Fruit fly (Drosophila melanogaster) whole organism, embryonic: Measurements from ENCODE around the gene mRpL28.
A peak's percentile ranks its signal among the peaks of the same experiment; 100 is the strongest.

Experiments used
- Atf3 ChIP-seq: fragments of 200-800 bp; sonication (Bioruptor generic); optimal IDR thresholded peaks from 3 replicates; lab custom pipeline; 2016; ENCODE audit warnings: missing biosample characterization, missing genetic modification characterization
- Atf6 ChIP-seq: fragments of 200-800 bp; sonication (Bioruptor generic); IDR thresholded peaks from 2 replicates; pipeline ENCODE4 v1.3.6; 2022; ENCODE audit warnings: missing biosample characterization, missing genetic modification characterization
- Blimp-1 ChIP-seq: fragments of 200-800 bp; sonication (Bioruptor generic); optimal IDR thresholded peaks from 3 replicates; lab custom pipeline; 2018; ENCODE audit warnings: missing biosample characterization, missing genetic modification characterization, mild to moderate bottlenecking, moderate library complexity, missing genetic modification reagents
- CG11398 ChIP-seq: fragments of 200-800 bp; sonication (Bioruptor generic); optimal IDR thresholded peaks from 2 replicates; lab custom pipeline; 2016; ENCODE audit warnings: missing biosample characterization, missing genetic modification characterization
- CG12744 ChIP-seq: fragments of 200-800 bp; sonication (Bioruptor generic); optimal IDR thresholded peaks from 2 replicates; lab custom pipeline; 2016; ENCODE audit warnings: missing biosample characterization, missing genetic modification characterization
- CG13296 ChIP-seq: fragments of 200-800 bp; sonication (Bioruptor generic); optimal IDR thresholded peaks from 3 replicates; lab custom pipeline; 2018; ENCODE audit warnings: missing biosample characterization, mild to moderate bottlenecking, missing genetic modification characterization
- CG17912 ChIP-seq: fragments of 200-800 bp; sonication (Bioruptor generic); optimal IDR thresholded peaks from 2 replicates; lab custom pipeline; 2018; ENCODE audit warnings: missing biosample characterization, mild to moderate bottlenecking, missing genetic modification characterization
- CG18764 ChIP-seq: fragments of 200-800 bp; sonication (Bioruptor generic); optimal IDR thresholded peaks from 3 replicates; lab custom pipeline; 2016; ENCODE audit warnings: missing biosample characterization, missing genetic modification characterization
- CG2202 ChIP-seq: fragments of 200-800 bp; sonication (Bioruptor generic); optimal IDR thresholded peaks from 2 replicates; lab custom pipeline; 2018; ENCODE audit warnings: missing biosample characterization, mild to moderate bottlenecking, missing genetic modification characterization
- CG3838 ChIP-seq: fragments of 200-800 bp; sonication (Bioruptor generic); optimal IDR thresholded peaks from 3 replicates; lab custom pipeline; 2016; ENCODE audit warnings: missing biosample characterization, missing genetic modification characterization
- CG4707 ChIP-seq: fragments of 200-800 bp; sonication (Bioruptor generic); optimal IDR thresholded peaks from 2 replicates; lab custom pipeline; 2018; ENCODE audit warnings: missing biosample characterization, mild to moderate bottlenecking, missing genetic modification characterization, moderate library complexity
- CG6791 ChIP-seq: fragments of 200-800 bp; sonication (Bioruptor generic); IDR thresholded peaks from 3 replicates; pipeline ENCODE4 v1.3.6; 2022; ENCODE audit warnings: missing biosample characterization, missing genetic modification characterization; ENCODE audit not compliant: partially characterized antibody
- CG8478 ChIP-seq: fragments of >200 bp; optimal IDR thresholded peaks from 2 replicates; lab custom pipeline; 2018
- CG9609 ChIP-seq: fragments of 200-800 bp; sonication (Bioruptor generic); optimal IDR thresholded peaks from 3 replicates; lab custom pipeline; 2016; ENCODE audit warnings: missing biosample characterization, missing genetic modification characterization
- CG9727 ChIP-seq: fragments of 200-800 bp; sonication (Bioruptor generic); optimal IDR thresholded peaks from 3 replicates; lab custom pipeline; 2017; ENCODE audit warnings: missing biosample characterization, mild to moderate bottlenecking, missing genetic modification characterization
- CG9817 ChIP-seq: fragments of 200-800 bp; sonication (Bioruptor generic); optimal IDR thresholded peaks from 2 replicates; lab custom pipeline; 2018; ENCODE audit warnings: missing biosample characterization, mild to moderate bottlenecking, missing genetic modification characterization, moderate library complexity
- Fer2 ChIP-seq: fragments of 200-800 bp; sonication (Bioruptor generic); optimal IDR thresholded peaks from 2 replicates; lab custom pipeline; 2018; ENCODE audit warnings: missing biosample characterization, mild to moderate bottlenecking, missing genetic modification characterization, moderate library complexity
- HHEX ChIP-seq: fragments of 200-800 bp; sonication (Bioruptor generic); optimal IDR thresholded peaks from 3 replicates; lab custom pipeline; 2017; ENCODE audit warnings: missing biosample characterization, mild to moderate bottlenecking, missing genetic modification characterization, missing genetic modification reagents
- HLH54F ChIP-seq: fragments of 200-800 bp; sonication (Bioruptor generic); optimal IDR thresholded peaks from 3 replicates; lab custom pipeline; 2016; ENCODE audit warnings: missing biosample characterization, missing genetic modification characterization
- Hsf ChIP-seq: fragments of 200-800 bp; sonication (Bioruptor generic); optimal IDR thresholded peaks from 3 replicates; lab custom pipeline; 2016; ENCODE audit warnings: missing biosample characterization, missing genetic modification characterization
- MESR4 ChIP-seq: fragments of 200-800 bp; sonication (Bioruptor generic); optimal IDR thresholded peaks from 2 replicates; lab custom pipeline; 2018; ENCODE audit warnings: missing biosample characterization, mild to moderate bottlenecking, missing genetic modification characterization, moderate library complexity
- NK7.1 ChIP-seq: fragments of 200-800 bp; sonication (Bioruptor generic); optimal IDR thresholded peaks from 3 replicates; lab custom pipeline; 2016; ENCODE audit warnings: missing biosample characterization, missing genetic modification characterization
- Nf-YC ChIP-seq: fragments of 200-800 bp; optimal IDR thresholded peaks from 3 replicates; lab custom pipeline; 2019; ENCODE audit warnings: missing biosample characterization, mild to moderate bottlenecking, missing genetic modification characterization, moderate library complexity
- NfI ChIP-seq: fragments of 200-800 bp; sonication (Bioruptor generic); optimal IDR thresholded peaks from 3 replicates; lab custom pipeline; 2018; ENCODE audit warnings: missing biosample characterization, mild to moderate bottlenecking, missing genetic modification characterization, moderate library complexity
- Optix ChIP-seq: fragments of 200-800 bp; sonication (Bioruptor generic); IDR thresholded peaks from 3 replicates; pipeline ENCODE4 v1.3.6; 2022; ENCODE audit warnings: missing biosample characterization, missing genetic modification characterization
- Trl ChIP-seq, 3 experiments: fragments of >200 bp in 2 of 3; fragments of 200-800 bp in 1 of 3; sonication (Bioruptor generic) in 1 of 3; optimal IDR thresholded peaks; 2 replicates in 1 of 3; 3 replicates in 2 of 3; lab custom pipeline; 2016 to 2017; ENCODE audit warnings: missing biosample characterization in 1 of 3, missing genetic modification characterization in 1 of 3
- bowl ChIP-seq: fragments of 200-800 bp; sonication (Bioruptor generic); IDR thresholded peaks from 2 replicates; pipeline ENCODE4 v1.3.6; 2022; ENCODE audit warnings: missing biosample characterization, missing genetic modification characterization
- croc ChIP-seq: fragments of 200-800 bp; sonication (Bioruptor generic); conservative IDR thresholded peaks from 3 replicates; pipeline ENCODE4 v1.3.6; 2022; ENCODE audit warnings: missing biosample characterization, missing genetic modification characterization
- ewg ChIP-seq: fragments of 200-800 bp; sonication (Bioruptor generic); optimal IDR thresholded peaks from 3 replicates; lab custom pipeline; 2017; ENCODE audit warnings: mild to moderate bottlenecking, missing biosample characterization, missing genetic modification reagents, missing genetic modification characterization
- fd3F ChIP-seq: fragments of 200-800 bp; sonication (Bioruptor generic); optimal IDR thresholded peaks from 2 replicates; lab custom pipeline; 2018; ENCODE audit warnings: missing biosample characterization, mild to moderate bottlenecking, missing genetic modification characterization, moderate library complexity
- fd64A ChIP-seq: fragments of 200-800 bp; sonication (Bioruptor generic); optimal IDR thresholded peaks from 3 replicates; lab custom pipeline; 2018; ENCODE audit warnings: missing biosample characterization, mild to moderate bottlenecking, missing genetic modification characterization
- jigr1 ChIP-seq: fragments of 200-800 bp; sonication (Bioruptor generic); IDR thresholded peaks from 3 replicates; pipeline ENCODE4 v1.3.6; 2022; ENCODE audit warnings: missing biosample characterization, missing genetic modification characterization
- lilli ChIP-seq: fragments of 200-800 bp; sonication (Bioruptor generic); optimal IDR thresholded peaks from 3 replicates; lab custom pipeline; 2016; ENCODE audit warnings: missing biosample characterization, missing genetic modification characterization
- mirr ChIP-seq: fragments of 200-800 bp; sonication (Bioruptor generic); optimal IDR thresholded peaks from 3 replicates; lab custom pipeline; 2018; ENCODE audit warnings: missing biosample characterization, mild to moderate bottlenecking, missing genetic modification characterization
- onecut ChIP-seq: fragments of 200-800 bp; sonication (Bioruptor generic); IDR thresholded peaks from 2 replicates; pipeline ENCODE4 v1.3.6; 2022; ENCODE audit warnings: missing biosample characterization, missing genetic modification characterization
- ranshi ChIP-seq: fragments of 200-800 bp; sonication (Bioruptor generic); IDR thresholded peaks from 2 replicates; pipeline ENCODE4 v1.3.6; 2022; ENCODE audit warnings: missing biosample characterization, missing genetic modification characterization
- repo ChIP-seq: fragments of 200-800 bp; sonication (Bioruptor generic); optimal IDR thresholded peaks from 2 replicates; lab custom pipeline; 2016; ENCODE audit warnings: missing biosample characterization, missing genetic modification characterization
- ro ChIP-seq: fragments of 200-800 bp; sonication (Bioruptor generic); IDR thresholded peaks from 2 replicates; pipeline ENCODE4 v1.3.6; 2022; ENCODE audit warnings: missing biosample characterization, missing genetic modification characterization
- salm ChIP-seq: fragments of 200-800 bp; sonication (Bioruptor generic); optimal IDR thresholded peaks from 2 replicates; lab custom pipeline; 2018; ENCODE audit warnings: missing biosample characterization, mild to moderate bottlenecking, missing genetic modification characterization
- schlank ChIP-seq: fragments of 200-800 bp; sonication (Bioruptor generic); optimal IDR thresholded peaks from 2 replicates; lab custom pipeline; 2018; ENCODE audit warnings: missing biosample characterization, mild to moderate bottlenecking, missing genetic modification characterization
- scrt ChIP-seq: fragments of 200-800 bp; sonication (Bioruptor generic); optimal IDR thresholded peaks from 2 replicates; lab custom pipeline; 2018; ENCODE audit warnings: missing biosample characterization, mild to moderate bottlenecking, missing genetic modification characterization, moderate library complexity
- seq ChIP-seq: fragments of 200-800 bp; sonication (Bioruptor generic); IDR thresholded peaks from 2 replicates; pipeline ENCODE4 v1.3.6; 2022; ENCODE audit warnings: missing biosample characterization, missing genetic modification characterization
- slp2 ChIP-seq: fragments of 200-800 bp; sonication (Bioruptor generic); optimal IDR thresholded peaks from 2 replicates; lab custom pipeline; 2016; ENCODE audit warnings: missing biosample characterization, missing genetic modification characterization
- ssp ChIP-seq: fragments of 200-800 bp; sonication (Bioruptor generic); IDR thresholded peaks from 2 replicates; pipeline ENCODE4 v1.3.6; 2022; ENCODE audit warnings: missing biosample characterization, missing genetic modification characterization
- stwl ChIP-seq: fragments of 200-800 bp; sonication (Bioruptor generic); optimal IDR thresholded peaks from 3 replicates; lab custom pipeline; 2018; ENCODE audit warnings: missing biosample characterization, mild to moderate bottlenecking, missing genetic modification characterization, moderate library complexity
- tup ChIP-seq: fragments of 200-800 bp; sonication (Bioruptor generic); optimal IDR thresholded peaks from 2 replicates; lab custom pipeline; 2016; ENCODE audit warnings: missing biosample characterization, mild to moderate bottlenecking, missing genetic modification characterization, moderate library complexity
- twi ChIP-seq: fragments of 200-800 bp; optimal IDR thresholded peaks from 2 replicates; lab custom pipeline; 2019; ENCODE audit warnings: missing biosample characterization, mild to moderate bottlenecking, missing genetic modification characterization, moderate library complexity
- usp ChIP-seq: fragments of >200 bp; optimal IDR thresholded peaks from 2 replicates; lab custom pipeline; 2017; ENCODE audit warnings: missing biosample characterization, missing genetic modification characterization
- yki ChIP-seq: fragments of >200 bp; optimal IDR thresholded peaks from 3 replicates; lab custom pipeline; 2018
- zfh1 ChIP-seq: fragments of 200-800 bp; sonication (Bioruptor generic); IDR thresholded peaks from 3 replicates; pipeline ENCODE4 v1.3.6; 2022; ENCODE audit warnings: missing biosample characterization, missing genetic modification characterization

Gene mRpL28

DNA sequence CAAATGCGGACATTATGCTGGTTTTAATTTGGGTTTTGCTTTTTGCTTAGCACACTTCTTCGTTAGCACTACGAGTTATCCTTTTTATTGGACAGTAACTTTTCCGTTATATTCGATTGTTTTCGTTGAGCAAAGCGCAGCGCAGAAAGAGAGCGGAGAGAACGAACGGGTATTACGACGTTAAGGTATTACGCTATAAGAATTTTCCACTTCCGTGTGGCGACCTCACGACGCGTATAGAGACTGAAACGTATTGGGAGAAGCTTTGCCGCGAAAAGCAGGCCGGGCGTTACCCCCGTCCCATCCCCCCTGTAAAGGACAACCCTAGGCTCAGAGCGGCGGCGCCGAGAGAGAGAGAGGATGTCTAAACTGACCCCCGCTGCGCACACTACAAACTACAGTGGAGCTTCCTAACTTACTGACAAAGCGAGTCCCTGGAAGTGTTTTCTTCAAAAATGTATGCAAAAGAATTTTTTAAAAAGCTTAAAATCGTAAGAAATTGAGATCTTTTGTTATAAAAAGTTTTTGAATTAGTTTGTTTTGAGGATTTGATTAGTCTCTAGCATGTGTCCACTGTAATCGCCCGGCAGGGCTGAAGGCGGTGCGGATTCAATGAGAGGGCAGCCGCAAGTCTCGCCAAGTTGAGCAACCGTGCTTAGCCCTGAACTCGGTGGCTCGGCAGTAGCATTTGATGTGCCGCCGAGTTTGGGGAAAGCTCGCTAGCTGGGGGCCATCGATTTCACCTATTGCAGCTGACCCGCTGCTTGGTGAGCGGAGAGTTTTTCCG lies 31.1 kb downstream of the mRpL28 start (continued):
- peak; percentile 90 for TF ChIP-seq tup
- no peak for TF ChIP-seq usp
- TF ChIP-seq Atf6 (GFP tag; lab: Robert Waterston, UW): peak; percentile 96
- peak; percentile 79 for TF ChIP-seq CG2202 (tag; lab: Kevin White, UChicago)
- TF ChIP-seq CG12744 (GFP tag; lab: Kevin White, UChicago): peak; percentile 95
- peak; percentile 96 for TF ChIP-seq NfI (GFP tag; lab: Kevin White, UChicago)
- TF ChIP-seq Atf3 (GFP tag; lab: Kevin White, UChicago): peak; percentile 85
- TF ChIP-seq fd3F (GFP tag; lab: Kevin White, UChicago): peak; percentile 94
- TF ChIP-seq CG18764 (GFP tag; lab: Kevin White, UChicago): peak; percentile 84
- peak; percentile 91 for TF ChIP-seq jigr1 (GFP tag; lab: Robert Waterston, UW)
- no peak for TF ChIP-seq yki (lab: Kevin White, UChicago)
- peak; percentile 84 for TF ChIP-seq salm (tag; lab: Kevin White, UChicago)
- TF ChIP-seq twi (tag; lab: Kevin White, UChicago): peak; percentile 74
- peak; percentile 97 for TF ChIP-seq ranshi
- TF ChIP-seq stwl (tag; lab: Kevin White, UChicago): peak; percentile 20
- peak; percentile 93 for TF ChIP-seq scrt (GFP tag; lab: Kevin White, UChicago)
- peak; percentile 93 for TF ChIP-seq Fer2
- peak; percentile 70 for TF ChIP-seq CG3838 (GFP tag; lab: Kevin White, UChicago)
- TF ChIP-seq NK7.1 (GFP tag; lab: Kevin White, UChicago): peak; percentile 91
- peak; percentile 96 for TF ChIP-seq CG9817 (tag; lab: Kevin White, UChicago)
- peak; percentile 97 for TF ChIP-seq lilli (GFP tag; lab: Kevin White, UChicago)
- peak; percentile 94 for TF ChIP-seq repo (GFP tag; lab: Kevin White, UChicago)
- no peak for TF ChIP-seq CG6791 (GFP tag; lab: Robert Waterston, UW)
- TF ChIP-seq HHEX: peak; percentile 94
- TF ChIP-seq HLH54F: peak; percentile 95
- peak; percentile 86 for TF ChIP-seq onecut (GFP tag; lab: Robert Waterston, UW)
- peak; percentile 93 for TF ChIP-seq CG9609
- peak; percentile 89 for TF ChIP-seq croc (GFP tag; lab: Robert Waterston, UW)
- TF ChIP-seq Hsf (GFP tag; lab: Kevin White, UChicago): peak; percentile 95
- TF ChIP-seq CG4707 (GFP tag; lab: Kevin White, UChicago): peak; percentile 80
- peak; percentile 90 for TF ChIP-seq Blimp-1 (GFP tag; lab: Kevin White, UChicago)
- peak; percentile 94 for TF ChIP-seq schlank (tag; lab: Kevin White, UChicago)
- peak; percentile 93 for TF ChIP-seq CG9727 (GFP tag; lab: Kevin White, UChicago)
- peak; percentile 91 for TF ChIP-seq CG11398 (GFP tag; lab: Kevin White, UChicago)
- peak; percentile 84; the same call in 1 of the 2 replicates for TF ChIP-seq bowl (GFP tag; lab: Robert Waterston, UW)
- TF ChIP-seq ssp (GFP tag; lab: Robert Waterston, UW): peak; percentile 89
- peak; percentile 83 for TF ChIP-seq Nf-YC
- TF ChIP-seq CG8478: no peak
- peak; percentile 91 for TF ChIP-seq Optix
- peak; percentile 71 for TF ChIP-seq fd64A (GFP tag; lab: Kevin White, UChicago)
- peak; percentile 95 for TF ChIP-seq zfh1 (GFP tag; lab: Robert Waterston, UW)
- TF ChIP-seq slp2: peak; percentile 92
- TF ChIP-seq Trl (optimal IDR thresholded peaks at IDR 0.05; lab: Kevin White, UChicago): peak; percentile 34 to 48
- peak; percentile 92 for TF ChIP-seq Trl (GFP tag; optimal IDR thresholded peaks at IDR 0.05; lab: Kevin White, UChicago)
- peak; percentile 97 for TF ChIP-seq ewg (GFP tag; lab: Kevin White, UChicago)
- TF ChIP-seq mirr (GFP tag; lab: Kevin White, UChicago): peak; percentile 84
- peak; percentile 88 for TF ChIP-seq ro (GFP tag; lab: Robert Waterston, UW)
- TF ChIP-seq seq: peak; percentile 96
- peak; percentile 96 for TF ChIP-seq CG13296 (GFP tag; lab: Kevin White, UChicago)
- peak; percentile 51 for TF ChIP-seq CG17912 (GFP tag; lab: Kevin White, UChicago)
- TF ChIP-seq MESR4 (GFP tag; lab: Kevin White, UChicago): peak; percentile 34
